Worm (Caenorhabditis elegans) whole organism, L3 larva: ENCODE measurements around the gene coa-4.

Experiments
- ZK546.5 ChIP-seq: sonication (generic microtip); optimal IDR thresholded peaks from 2 replicates; lab custom pipeline; 2017; ENCODE audit warnings: missing biosample characterization, missing genetic modification characterization
- ama-1 ChIP-seq: fragments of 150-350 bp; optimal IDR thresholded peaks from 2 replicates; lab custom pipeline; 2018
- ceh-16 ChIP-seq: sonication (generic microtip); optimal IDR thresholded peaks from 2 replicates; lab custom pipeline; 2017; ENCODE audit warnings: missing biosample characterization, missing genetic modification characterization
- elt-3 ChIP-seq, 3 experiments: fragments of 150-350 bp in 1 of 3; sonication (generic microtip) in 2 of 3; optimal IDR thresholded peaks; 2 replicates in 2 of 3; 4 replicates in 1 of 3; lab custom pipeline; 2014 to 2017; ENCODE audit warnings: missing biosample characterization in 3 of 3, missing genetic modification characterization in 3 of 3
- fos-1 ChIP-seq: fragments of 150-350 bp; optimal IDR thresholded peaks from 2 replicates; lab custom pipeline; 2014; ENCODE audit warnings: missing biosample characterization, missing genetic modification characterization
- pha-4 ChIP-seq: fragments of 150-350 bp; optimal IDR thresholded peaks from 2 replicates; lab custom pipeline; 2014; ENCODE audit warnings: missing biosample characterization, missing genetic modification reagents, missing genetic modification characterization
- sea-2 ChIP-seq: fragments of 150-350 bp; sonication (generic microtip); optimal IDR thresholded peaks from 4 replicates; lab custom pipeline; 2014; ENCODE audit warnings: missing biosample characterization, missing genetic modification reagents, missing genetic modification characterization
- snpc-4 ChIP-seq: fragments of 150-350 bp; optimal IDR thresholded peaks from 2 replicates; lab custom pipeline; 2014; ENCODE audit warnings: missing biosample characterization, missing genetic modification characterization
- tbx-2 ChIP-seq: sonication (generic microtip); optimal IDR thresholded peaks from 2 replicates; lab custom pipeline; 2016; ENCODE audit warnings: mild to moderate bottlenecking, missing genetic modification characterization, missing compliant biosample characterization
- unc-62 ChIP-seq: fragments of 150-350 bp; sonication (generic microtip); optimal IDR thresholded peaks from 4 replicates; lab custom pipeline; 2014; ENCODE audit warnings: missing biosample characterization, missing genetic modification reagents, missing genetic modification characterization

DNA sequence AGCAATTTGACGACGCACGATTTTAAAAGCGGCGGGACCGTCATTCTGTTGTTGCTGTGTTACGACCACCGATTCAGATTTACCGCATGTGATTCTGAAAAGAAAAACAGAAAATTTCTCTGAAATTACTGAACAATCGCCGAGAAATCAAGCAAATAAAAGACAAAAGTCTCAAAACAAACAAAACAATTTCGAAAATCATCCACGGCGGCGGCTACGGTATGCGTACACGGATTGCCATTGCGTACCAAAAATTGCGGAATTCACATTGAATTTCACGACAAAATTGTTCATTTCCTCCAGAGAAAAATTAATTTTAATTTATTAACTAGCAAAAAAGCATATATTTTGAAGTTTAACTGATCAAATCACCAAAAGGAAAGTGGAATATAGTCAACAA is 31.0 kb upstream of the coa-4 start, which contains the start of gene pezo-1:
- TF ChIP-seq snpc-4 (no peak), pha-4 (tag; lab: Kevin White, UChicago) (no peak), fos-1 (tag; lab: Kevin White, UChicago) (no peak), unc-62 (GFP tag; lab: Kevin White, UChicago) (no peak), ZK546.5 (no peak), elt-3 (tag; optimal IDR thresholded peaks at IDR 0.05; lab: Kevin White, UChicago) (no peak), sea-2 (GFP tag; lab: Kevin White, UChicago) (no peak), ceh-16 (tag; lab: Kevin White, UChicago) (no peak), tbx-2 (no peak), ama-1 (lab: Kevin White, UChicago) (no peak)
